Fruit fly (Drosophila melanogaster) whole organism, embryonic: ENCODE data around the gene CG12448.
A peak's percentile ranks its signal among the peaks of the same experiment; 100 is the strongest.

ENCODE experiments used
- Asciz ChIP-seq: fragments of 200-800 bp; sonication (Bioruptor generic); optimal IDR thresholded peaks from 2 replicates; lab custom pipeline; 2017; ENCODE audit warnings: missing biosample characterization, mild to moderate bottlenecking, missing genetic modification characterization, missing genetic modification reagents
- Atf-2 ChIP-seq: fragments of 200-800 bp; sonication (Bioruptor generic); optimal IDR thresholded peaks from 2 replicates; lab custom pipeline; 2016; ENCODE audit warnings: missing biosample characterization, missing genetic modification characterization
- Atf3 ChIP-seq: fragments of 200-800 bp; sonication (Bioruptor generic); optimal IDR thresholded peaks from 3 replicates; lab custom pipeline; 2016; ENCODE audit warnings: missing biosample characterization, missing genetic modification characterization
- CG10147 ChIP-seq: fragments of 200-800 bp; sonication (Bioruptor generic); optimal IDR thresholded peaks from 2 replicates; lab custom pipeline; 2019; ENCODE audit warnings: missing biosample characterization, mild to moderate bottlenecking, missing genetic modification characterization, moderate library complexity
- CG10274 ChIP-seq: fragments of 200-800 bp; sonication (Bioruptor generic); optimal IDR thresholded peaks from 3 replicates; lab custom pipeline; 2017; ENCODE audit warnings: missing biosample characterization, mild to moderate bottlenecking, missing genetic modification characterization
- CG11456 ChIP-seq: fragments of 200-800 bp; sonication (Bioruptor generic); IDR thresholded peaks from 3 replicates; pipeline ENCODE4 v1.3.6; 2022; ENCODE audit warnings: missing biosample characterization, missing genetic modification characterization
- CG11560 ChIP-seq: fragments of 200-800 bp; sonication (Bioruptor generic); IDR thresholded peaks from 3 replicates; pipeline ENCODE4 v1.3.6; 2022; ENCODE audit warnings: missing biosample characterization, missing genetic modification characterization
- CG14014 ChIP-seq: fragments of 200-800 bp; sonication (Bioruptor generic); IDR thresholded peaks from 2 replicates; pipeline ENCODE4 v1.3.6; 2022; ENCODE audit warnings: missing biosample characterization, missing genetic modification characterization
- CG14050 ChIP-seq: fragments of 200-800 bp; sonication (Bioruptor generic); IDR thresholded peaks from 3 replicates; pipeline ENCODE4 v1.3.6; 2022; ENCODE audit warnings: missing biosample characterization, missing genetic modification characterization
- CG15011 ChIP-seq: fragments of 200-800 bp; sonication (Bioruptor generic); optimal IDR thresholded peaks from 3 replicates; lab custom pipeline; 2018; ENCODE audit warnings: missing biosample characterization, mild to moderate bottlenecking, missing genetic modification characterization
- CG16779 ChIP-seq: fragments of 200-800 bp; sonication (Bioruptor generic); IDR thresholded peaks from 2 replicates; pipeline ENCODE4 v1.3.6; 2022; ENCODE audit warnings: missing biosample characterization, missing genetic modification characterization
- CG16863 ChIP-seq: fragments of 200-800 bp; sonication (Bioruptor generic); optimal IDR thresholded peaks from 3 replicates; lab custom pipeline; 2016; ENCODE audit warnings: missing biosample characterization, missing genetic modification characterization
- CG17385 ChIP-seq: fragments of 200-800 bp; sonication (Bioruptor generic); optimal IDR thresholded peaks from 3 replicates; lab custom pipeline; 2018; ENCODE audit warnings: missing biosample characterization, mild to moderate bottlenecking, missing genetic modification characterization
- CG2199 ChIP-seq: fragments of 200-800 bp; sonication (Bioruptor generic); IDR thresholded peaks from 3 replicates; pipeline ENCODE4 v1.3.6; 2022; ENCODE audit warnings: missing biosample characterization, missing genetic modification characterization
- CG2889 ChIP-seq: fragments of 200-800 bp; sonication (Bioruptor generic); IDR thresholded peaks from 3 replicates; pipeline ENCODE4 v1.3.6; 2022; ENCODE audit warnings: missing biosample characterization, missing genetic modification characterization
- CG33557 ChIP-seq: fragments of 200-800 bp; sonication (Bioruptor generic); optimal IDR thresholded peaks from 2 replicates; lab custom pipeline; 2019; ENCODE audit warnings: missing biosample characterization, mild to moderate bottlenecking, missing genetic modification characterization, moderate library complexity
- CG34422 ChIP-seq: fragments of 200-800 bp; sonication (Bioruptor generic); IDR thresholded peaks from 3 replicates; pipeline ENCODE4 v1.3.6; 2022; ENCODE audit warnings: missing biosample characterization, missing genetic modification characterization
- CG6254 ChIP-seq: fragments of 200-800 bp; sonication (Bioruptor generic); optimal IDR thresholded peaks from 3 replicates; lab custom pipeline; 2017; ENCODE audit warnings: mild to moderate bottlenecking, missing biosample characterization, missing genetic modification reagents, missing genetic modification characterization
- CG6654 ChIP-seq: fragments of 200-800 bp; sonication (Bioruptor generic); optimal IDR thresholded peaks from 2 replicates; lab custom pipeline; 2017; ENCODE audit warnings: missing biosample characterization, mild to moderate bottlenecking, missing genetic modification characterization
- CG9609 ChIP-seq: fragments of 200-800 bp; sonication (Bioruptor generic); optimal IDR thresholded peaks from 3 replicates; lab custom pipeline; 2016; ENCODE audit warnings: missing biosample characterization, missing genetic modification characterization
- Mad ChIP-seq: fragments of 200-800 bp; sonication (Bioruptor generic); optimal IDR thresholded peaks from 2 replicates; lab custom pipeline; 2016; ENCODE audit warnings: missing biosample characterization, missing genetic modification characterization
- Stat92E ChIP-seq, 3 experiments: fragments of >200 bp in 2 of 3; fragments of 200-800 bp in 1 of 3; sonication (Bioruptor generic) in 1 of 3; optimal IDR thresholded peaks; 2 replicates each; lab custom pipeline; 2017 to 2019; ENCODE audit warnings: missing biosample characterization in 3 of 3, missing genetic modification characterization in 3 of 3, mild to moderate bottlenecking in 1 of 3, moderate library complexity in 1 of 3
- Taf1 ChIP-seq: fragments of 200-800 bp; sonication (Bioruptor generic); IDR thresholded peaks from 2 replicates; pipeline ENCODE4 v1.3.6; 2022; ENCODE audit warnings: missing biosample characterization, missing genetic modification characterization
- ase ChIP-seq: fragments of 200-800 bp; sonication (Bioruptor generic); IDR thresholded peaks from 3 replicates; pipeline ENCODE4 v1.3.6; 2022; ENCODE audit warnings: missing biosample characterization, missing genetic modification characterization
- crol ChIP-seq: fragments of 200-800 bp; sonication (Bioruptor generic); IDR thresholded peaks from 2 replicates; pipeline ENCODE4 v1.3.6; 2022; ENCODE audit warnings: missing biosample characterization, missing genetic modification characterization
- dmrt11E ChIP-seq: fragments of 200-800 bp; sonication (Bioruptor generic); optimal IDR thresholded peaks from 3 replicates; lab custom pipeline; 2018; ENCODE audit warnings: missing biosample characterization, mild to moderate bottlenecking, missing genetic modification characterization, moderate library complexity
- dysf ChIP-seq: fragments of 200-800 bp; sonication (Bioruptor generic); IDR thresholded peaks from 3 replicates; pipeline ENCODE4 v1.3.6; 2022; ENCODE audit warnings: missing biosample characterization, missing genetic modification characterization
- en ChIP-seq: fragments of 200-800 bp; sonication (Bioruptor generic); optimal IDR thresholded peaks from 2 replicates; lab custom pipeline; 2016; ENCODE audit warnings: missing biosample characterization, missing genetic modification characterization
- gcm2 ChIP-seq: fragments of 200-800 bp; sonication (Bioruptor generic); optimal IDR thresholded peaks from 2 replicates; lab custom pipeline; 2016; ENCODE audit warnings: missing biosample characterization, missing genetic modification characterization
- gro ChIP-seq: fragments of 200-800 bp; sonication (Bioruptor generic); optimal IDR thresholded peaks from 2 replicates; lab custom pipeline; 2016; ENCODE audit warnings: missing biosample characterization, missing genetic modification characterization
- hbn ChIP-seq: fragments of 200-800 bp; sonication (Bioruptor generic); IDR thresholded peaks from 2 replicates; pipeline ENCODE4 v1.3.6; 2022; ENCODE audit warnings: missing biosample characterization, missing genetic modification characterization; ENCODE audit not compliant: partially characterized antibody
- insv ChIP-seq, 2 experiments: fragments of 200-800 bp; sonication (Bioruptor generic); optimal IDR thresholded peaks; 3 replicates each; lab custom pipeline; 2016 to 2018; ENCODE audit warnings: missing biosample characterization in 2 of 2, missing genetic modification characterization in 2 of 2
- inv ChIP-seq: fragments of 200-800 bp; sonication (Bioruptor generic); IDR thresholded peaks from 2 replicates; pipeline ENCODE4 v1.3.6; 2022; ENCODE audit warnings: missing biosample characterization, missing genetic modification characterization; ENCODE audit not compliant: partially characterized antibody
- ken ChIP-seq: fragments of 200-800 bp; sonication (Bioruptor generic); IDR thresholded peaks from 3 replicates; pipeline ENCODE4 v1.3.6; 2022; ENCODE audit warnings: missing biosample characterization, missing genetic modification characterization
- nerfin-2 ChIP-seq: fragments of 200-800 bp; sonication (Bioruptor generic); IDR thresholded peaks from 2 replicates; pipeline ENCODE4 v1.3.6; 2022; ENCODE audit warnings: missing biosample characterization, missing genetic modification characterization; ENCODE audit not compliant: partially characterized antibody
- pb ChIP-seq: fragments of 200-800 bp; sonication (Bioruptor generic); optimal IDR thresholded peaks from 3 replicates; lab custom pipeline; 2016; ENCODE audit warnings: missing biosample characterization, missing genetic modification characterization
- pho ChIP-seq: fragments of 200-800 bp; sonication (Bioruptor generic); optimal IDR thresholded peaks from 2 replicates; lab custom pipeline; 2016; ENCODE audit warnings: missing biosample characterization, missing genetic modification characterization
- prd ChIP-seq, 3 experiments: fragments of >200 bp in 2 of 3; fragments of 200-800 bp in 1 of 3; sonication (Bioruptor generic) in 1 of 3; optimal IDR thresholded peaks in 2 of 3; IDR thresholded peaks in 1 of 3; 2 replicates in 2 of 3; 3 replicates in 1 of 3; pipeline versions ENCODE4 v1.3.6 to Lab custom; 2017 to 2022; ENCODE audit warnings: missing biosample characterization in 1 of 3, missing genetic modification characterization in 1 of 3
- pros ChIP-seq: fragments of 200-800 bp; sonication (Bioruptor generic); optimal IDR thresholded peaks from 3 replicates; lab custom pipeline; 2019; ENCODE audit warnings: missing biosample characterization, mild to moderate bottlenecking, missing genetic modification characterization, moderate library complexity
- psq ChIP-seq: fragments of 200-800 bp; sonication (Bioruptor generic); optimal IDR thresholded peaks from 2 replicates; lab custom pipeline; 2017; ENCODE audit warnings: missing biosample characterization, missing genetic modification characterization
- ranshi ChIP-seq: fragments of 200-800 bp; sonication (Bioruptor generic); IDR thresholded peaks from 2 replicates; pipeline ENCODE4 v1.3.6; 2022; ENCODE audit warnings: missing biosample characterization, missing genetic modification characterization
- salm ChIP-seq: fragments of 200-800 bp; sonication (Bioruptor generic); optimal IDR thresholded peaks from 2 replicates; lab custom pipeline; 2018; ENCODE audit warnings: missing biosample characterization, mild to moderate bottlenecking, missing genetic modification characterization
- sens ChIP-seq: fragments of 200-800 bp; sonication (Bioruptor generic); peaks from one replicate; lab custom pipeline; 2016; ENCODE audit warnings: missing biosample characterization, missing genetic modification characterization
- shn ChIP-seq: fragments of 200-800 bp; sonication (Bioruptor generic); optimal IDR thresholded peaks from 3 replicates; lab custom pipeline; 2016; ENCODE audit warnings: missing biosample characterization, missing genetic modification characterization
- sim ChIP-seq: fragments of 200-800 bp; sonication (Bioruptor generic); IDR thresholded peaks from 2 replicates; pipeline ENCODE4 v1.3.6; 2022; ENCODE audit warnings: missing biosample characterization, missing genetic modification characterization
- sisA ChIP-seq: fragments of 200-800 bp; sonication (Bioruptor generic); IDR thresholded peaks from 2 replicates; pipeline ENCODE4 v1.3.6; 2022; ENCODE audit warnings: missing biosample characterization, missing genetic modification characterization
- slp2 ChIP-seq: fragments of 200-800 bp; sonication (Bioruptor generic); optimal IDR thresholded peaks from 2 replicates; lab custom pipeline; 2016; ENCODE audit warnings: missing biosample characterization, missing genetic modification characterization
- sob ChIP-seq: fragments of 200-800 bp; sonication (Bioruptor generic); IDR thresholded peaks from 2 replicates; pipeline ENCODE4 v1.3.6; 2022; ENCODE audit warnings: missing biosample characterization, missing genetic modification characterization
- tll ChIP-seq, 2 experiments: fragments of 200-800 bp in 1 of 2; fragments of >200 bp in 1 of 2; sonication (Bioruptor generic) in 1 of 2; optimal IDR thresholded peaks; 2 replicates each; lab custom pipeline; 2017 to 2019; ENCODE audit warnings: missing biosample characterization in 2 of 2, missing genetic modification characterization in 2 of 2, mild to moderate bottlenecking in 1 of 2, moderate library complexity in 1 of 2
- ttk ChIP-seq: fragments of 200-800 bp; sonication (Bioruptor generic); IDR thresholded peaks from 2 replicates; pipeline ENCODE4 v2.1.2; 2022; ENCODE audit warnings: missing biosample characterization, missing genetic modification characterization
- unc-4 ChIP-seq: fragments of 200-800 bp; sonication (Bioruptor generic); IDR thresholded peaks from 2 replicates; pipeline ENCODE4 v1.3.6; 2022; ENCODE audit warnings: missing biosample characterization, missing genetic modification characterization; ENCODE audit not compliant: partially characterized antibody

CG12448 gene

dm6 chr2L:15909826-15910225 is 31.4 kb upstream of the CG12448 start (continued):
- TF ChIP-seq sens (GFP tag; lab: Kevin White, UChicago) = peak; percentile 85
- TF ChIP-seq sim = no peak
- no peak for TF ChIP-seq psq (GFP tag; lab: Kevin White, UChicago)
- TF ChIP-seq nerfin-2 = no peak
- no peak for TF ChIP-seq CG9609 (GFP tag; lab: Kevin White, UChicago)
- TF ChIP-seq en = no peak
- peak; percentile 86 for TF ChIP-seq crol (GFP tag; lab: Robert Waterston, UW)
- peak; percentile 13 for TF ChIP-seq pros (GFP tag; lab: Kevin White, UChicago)
- TF ChIP-seq hbn (GFP tag; lab: Robert Waterston, UW) = no peak
- TF ChIP-seq insv (GFP tag; optimal IDR thresholded peaks at IDR 0.05; lab: Kevin White, UChicago) = no peak
- no peak for TF ChIP-seq CG11560 (tag; lab: Robert Waterston, UW)
- no peak for TF ChIP-seq Taf1 (GFP tag; lab: Robert Waterston, UW)
- TF ChIP-seq sob (GFP tag; lab: Robert Waterston, UW) = no peak
- no peak for TF ChIP-seq CG16863 (GFP tag; lab: Kevin White, UChicago)
- TF ChIP-seq CG6254 = no peak
- no peak for TF ChIP-seq CG14050 (GFP tag; lab: Robert Waterston, UW)
- no peak for TF ChIP-seq slp2
- 0 out of 3 replicates have a peak, but pooled peaks have one; percentile 38 for TF ChIP-seq ase (GFP tag; lab: Robert Waterston, UW)
- peak; percentile 50 for TF ChIP-seq gro
- no peak for TF ChIP-seq CG10274 (GFP tag; lab: Kevin White, UChicago)
- TF ChIP-seq unc-4 (GFP tag; lab: Robert Waterston, UW) = peak; percentile 32; the same call in 1 of the 2 replicates
- no peak for TF ChIP-seq Asciz (GFP tag; lab: Kevin White, UChicago)
- TF ChIP-seq Mad (GFP tag; lab: Kevin White, UChicago) = no peak
- no peak for TF ChIP-seq Stat92E (GFP tag; optimal IDR thresholded peaks at IDR 0.05; lab: Kevin White, UChicago)
- TF ChIP-seq ken (GFP tag; lab: Robert Waterston, UW) = no peak
- TF ChIP-seq CG16779 (GFP tag; lab: Robert Waterston, UW) = no peak
- peak; percentile 58 for TF ChIP-seq pb (GFP tag; lab: Kevin White, UChicago)
- no peak for TF ChIP-seq ttk
- peak; percentile 90 for TF ChIP-seq CG34422
- no peak for TF ChIP-seq Atf-2 (GFP tag; lab: Kevin White, UChicago)
- no peak for TF ChIP-seq CG11456
- no peak for TF ChIP-seq sisA (GFP tag; lab: Robert Waterston, UW)
- TF ChIP-seq dysf (GFP tag; lab: Robert Waterston, UW) = peak; percentile 33; the same call in 1 of the 3 replicates
- no peak for TF ChIP-seq Atf3 (GFP tag; lab: Kevin White, UChicago)
- TF ChIP-seq salm (tag; lab: Kevin White, UChicago) = peak; percentile 13
- no peak for TF ChIP-seq pho (GFP tag; lab: Kevin White, UChicago)
- no peak for TF ChIP-seq tll (GFP tag; optimal IDR thresholded peaks at IDR 0.05; lab: Kevin White, UChicago)
- TF ChIP-seq CG2889 (GFP tag; lab: Robert Waterston, UW) = no peak
- no peak for TF ChIP-seq prd (optimal IDR thresholded peaks at IDR 0.05; lab: Kevin White, UChicago)
- no peak for TF ChIP-seq prd (GFP tag; IDR thresholded peaks at IDR 0.05; lab: Robert Waterston, UW)
- no peak for TF ChIP-seq shn (GFP tag; lab: Kevin White, UChicago)
- TF ChIP-seq inv (GFP tag; lab: Robert Waterston, UW) = no peak
- TF ChIP-seq gcm2 = no peak
- 0 out of 3 replicates have a peak, but pooled peaks have one; percentile 54 for TF ChIP-seq CG2199 (GFP tag; lab: Robert Waterston, UW)
- TF ChIP-seq CG14014 (GFP tag; lab: Robert Waterston, UW) = no peak; the same call in 1 of the 2 replicates
- peak; percentile 5; the same call in 1 of the 2 replicates for TF ChIP-seq ranshi
- TF ChIP-seq CG15011 (GFP tag; lab: Kevin White, UChicago) = no peak
- no peak for TF ChIP-seq CG33557 (GFP tag; lab: Kevin White, UChicago)
- TF ChIP-seq CG17385 (GFP tag; lab: Kevin White, UChicago) = peak; percentile 5
- no peak for TF ChIP-seq CG6654 (GFP tag; lab: Kevin White, UChicago)
- no peak for TF ChIP-seq CG10147 (GFP tag; lab: Kevin White, UChicago)
- TF ChIP-seq dmrt11E (tag; lab: Kevin White, UChicago) = no peak
